Fruit fly (Drosophila melanogaster) whole organism, embryonic: ENCODE results near the gene eIF4E6.

ENCODE experiments used
- ATbp ChIP-seq: fragments of 200-800 bp; sonication (Bioruptor generic); optimal IDR thresholded peaks from 2 replicates; lab custom pipeline; 2017; ENCODE audit warnings: missing biosample characterization, mild to moderate bottlenecking, missing genetic modification characterization, missing genetic modification reagents
- Ada2b ChIP-seq: fragments of 200-800 bp; sonication (Bioruptor generic); IDR thresholded peaks from 2 replicates; pipeline ENCODE4 v1.3.6; 2022; ENCODE audit warnings: missing biosample characterization, missing genetic modification characterization
- CG12104 ChIP-seq: fragments of 200-800 bp; sonication (Bioruptor generic); optimal IDR thresholded peaks from 3 replicates; lab custom pipeline; 2016; ENCODE audit warnings: missing biosample characterization, missing genetic modification characterization
- CG14441 ChIP-seq: fragments of 200-800 bp; sonication (Bioruptor generic); IDR thresholded peaks from 2 replicates; pipeline ENCODE4 v1.3.6; 2022; ENCODE audit warnings: missing biosample characterization, missing genetic modification characterization
- CG15269 ChIP-seq: fragments of 200-800 bp; sonication (Bioruptor generic); optimal IDR thresholded peaks from 2 replicates; lab custom pipeline; 2018; ENCODE audit warnings: missing biosample characterization, mild to moderate bottlenecking, missing genetic modification characterization, moderate library complexity
- CG1603 ChIP-seq: fragments of 200-800 bp; sonication (Bioruptor generic); optimal IDR thresholded peaks from 2 replicates; lab custom pipeline; 2019; ENCODE audit warnings: missing biosample characterization, mild to moderate bottlenecking, missing genetic modification characterization, moderate library complexity
- CG17361 ChIP-seq: fragments of 200-800 bp; sonication (Bioruptor generic); IDR thresholded peaks from 3 replicates; pipeline ENCODE4 v1.3.6; 2022; ENCODE audit warnings: missing biosample characterization, missing genetic modification characterization
- CG17385 ChIP-seq: fragments of 200-800 bp; sonication (Bioruptor generic); optimal IDR thresholded peaks from 3 replicates; lab custom pipeline; 2018; ENCODE audit warnings: missing biosample characterization, mild to moderate bottlenecking, missing genetic modification characterization
- CG2129 ChIP-seq: fragments of 200-800 bp; sonication (Bioruptor generic); IDR thresholded peaks from 2 replicates; pipeline ENCODE4 v1.3.6; 2022; ENCODE audit warnings: missing biosample characterization, missing genetic modification characterization; ENCODE audit not compliant: partially characterized antibody
- CG4282 ChIP-seq: fragments of 200-800 bp; sonication (Bioruptor generic); optimal IDR thresholded peaks from 2 replicates; lab custom pipeline; 2016; ENCODE audit warnings: missing biosample characterization, missing genetic modification characterization
- CG7556 ChIP-seq: fragments of 200-800 bp; sonication (Bioruptor generic); optimal IDR thresholded peaks from 2 replicates; lab custom pipeline; 2017; ENCODE audit warnings: missing biosample characterization, mild to moderate bottlenecking, missing genetic modification characterization
- CG8089 ChIP-seq: fragments of 200-800 bp; sonication (Bioruptor generic); optimal IDR thresholded peaks from 3 replicates; lab custom pipeline; 2016; ENCODE audit warnings: missing biosample characterization, missing genetic modification characterization
- CG8359 ChIP-seq: fragments of 200-800 bp; sonication (Bioruptor generic); optimal IDR thresholded peaks from 2 replicates; lab custom pipeline; 2017; ENCODE audit warnings: missing biosample characterization, mild to moderate bottlenecking, missing genetic modification characterization, borderline replicate concordance
- CG8478 ChIP-seq: fragments of >200 bp; optimal IDR thresholded peaks from 2 replicates; lab custom pipeline; 2018
- CG8765 ChIP-seq: fragments of 200-800 bp; sonication (Bioruptor generic); IDR thresholded peaks from 2 replicates; pipeline ENCODE4 v1.3.6; 2022; ENCODE audit warnings: missing biosample characterization, missing genetic modification characterization
- CG8924 ChIP-seq: fragments of 200-800 bp; optimal IDR thresholded peaks from 3 replicates; lab custom pipeline; 2019; ENCODE audit warnings: missing biosample characterization, mild to moderate bottlenecking, missing genetic modification characterization, moderate library complexity
- CG9215 ChIP-seq: fragments of 200-800 bp; sonication (Bioruptor generic); IDR thresholded peaks from 2 replicates; pipeline ENCODE4 v1.3.6; 2022; ENCODE audit warnings: missing biosample characterization, missing genetic modification characterization
- D ChIP-seq, 2 experiments: fragments of 200-800 bp in 1 of 2; fragments of >200 bp in 1 of 2; sonication (Bioruptor generic) in 1 of 2; optimal IDR thresholded peaks; 2 replicates in 1 of 2; 3 replicates in 1 of 2; lab custom pipeline; 2017; ENCODE audit warnings: mild to moderate bottlenecking in 1 of 2, missing biosample characterization in 1 of 2, missing genetic modification characterization in 1 of 2, missing genetic modification reagents in 1 of 2
- D19B ChIP-seq: fragments of 200-800 bp; sonication (Bioruptor generic); optimal IDR thresholded peaks from 2 replicates; lab custom pipeline; 2017; ENCODE audit warnings: missing biosample characterization, mild to moderate bottlenecking, missing genetic modification characterization
- Fer1 ChIP-seq: fragments of 200-800 bp; sonication (Bioruptor generic); optimal IDR thresholded peaks from 2 replicates; lab custom pipeline; 2017; ENCODE audit warnings: missing biosample characterization, mild to moderate bottlenecking, missing genetic modification characterization
- HHEX ChIP-seq: fragments of 200-800 bp; sonication (Bioruptor generic); optimal IDR thresholded peaks from 3 replicates; lab custom pipeline; 2017; ENCODE audit warnings: missing biosample characterization, mild to moderate bottlenecking, missing genetic modification characterization, missing genetic modification reagents
- Hey ChIP-seq: fragments of 200-800 bp; sonication (Bioruptor generic); optimal IDR thresholded peaks from 3 replicates; lab custom pipeline; 2018; ENCODE audit warnings: missing biosample characterization, mild to moderate bottlenecking, missing genetic modification characterization
- Lhr ChIP-seq: fragments of 200-800 bp; sonication (Bioruptor generic); optimal IDR thresholded peaks from 3 replicates; lab custom pipeline; 2017; ENCODE audit warnings: mild to moderate bottlenecking, missing biosample characterization, missing genetic modification reagents, missing genetic modification characterization
- MESR4 ChIP-seq: fragments of 200-800 bp; sonication (Bioruptor generic); optimal IDR thresholded peaks from 2 replicates; lab custom pipeline; 2018; ENCODE audit warnings: missing biosample characterization, mild to moderate bottlenecking, missing genetic modification characterization, moderate library complexity
- Mes4 ChIP-seq: fragments of 200-800 bp; sonication (Bioruptor generic); optimal IDR thresholded peaks from 2 replicates; lab custom pipeline; 2016; ENCODE audit warnings: missing biosample characterization, missing genetic modification characterization
- Oaz ChIP-seq: fragments of 200-800 bp; sonication (Bioruptor generic); IDR thresholded peaks from 2 replicates; pipeline ENCODE4 v1.3.6; 2022; ENCODE audit warnings: missing biosample characterization, missing genetic modification characterization
- Rfx ChIP-seq: fragments of 200-800 bp; sonication (Bioruptor generic); IDR thresholded peaks from 2 replicates; pipeline ENCODE4 v1.3.6; 2022; ENCODE audit warnings: missing biosample characterization, missing genetic modification characterization
- Sox100B ChIP-seq: fragments of 200-800 bp; sonication (Bioruptor generic); optimal IDR thresholded peaks from 3 replicates; lab custom pipeline; 2018; ENCODE audit warnings: missing biosample characterization, mild to moderate bottlenecking, missing genetic modification characterization
- Sry-β ChIP-seq: fragments of 200-800 bp; sonication (Bioruptor generic); optimal IDR thresholded peaks from 2 replicates; lab custom pipeline; 2018; ENCODE audit warnings: missing biosample characterization, mild to moderate bottlenecking, missing genetic modification characterization, moderate library complexity
- Stat92E ChIP-seq, 3 experiments: fragments of >200 bp in 2 of 3; fragments of 200-800 bp in 1 of 3; sonication (Bioruptor generic) in 1 of 3; optimal IDR thresholded peaks; 2 replicates each; lab custom pipeline; 2017 to 2019; ENCODE audit warnings: missing biosample characterization in 3 of 3, missing genetic modification characterization in 3 of 3, mild to moderate bottlenecking in 1 of 3, moderate library complexity in 1 of 3
- Xrp1 ChIP-seq: fragments of 200-800 bp; sonication (Bioruptor generic); IDR thresholded peaks from 2 replicates; pipeline ENCODE4 v1.3.6; 2022; ENCODE audit warnings: missing biosample characterization, missing genetic modification characterization
- ato ChIP-seq: fragments of 200-800 bp; sonication (Bioruptor generic); IDR thresholded peaks from 2 replicates; pipeline ENCODE4 v1.3.6; 2022; ENCODE audit warnings: missing biosample characterization, missing genetic modification characterization; ENCODE audit not compliant: partially characterized antibody
- az2 ChIP-seq: fragments of 200-800 bp; sonication (Bioruptor generic); optimal IDR thresholded peaks from 3 replicates; lab custom pipeline; 2016; ENCODE audit warnings: missing biosample characterization, missing genetic modification characterization
- bab2 ChIP-seq: fragments of 200-800 bp; sonication (Bioruptor generic); optimal IDR thresholded peaks from 2 replicates; lab custom pipeline; 2016; ENCODE audit warnings: missing biosample characterization, missing genetic modification characterization
- bigmax ChIP-seq: fragments of 200-800 bp; sonication (Bioruptor generic); optimal IDR thresholded peaks from 2 replicates; lab custom pipeline; 2018; ENCODE audit warnings: missing biosample characterization, mild to moderate bottlenecking, missing genetic modification characterization
- caup ChIP-seq: fragments of 200-800 bp; sonication (Bioruptor generic); optimal IDR thresholded peaks from 3 replicates; lab custom pipeline; 2017; ENCODE audit warnings: missing biosample characterization, mild to moderate bottlenecking, missing genetic modification characterization, moderate library complexity; ENCODE audit not compliant: severe bottlenecking
- cg ChIP-seq: fragments of 200-800 bp; sonication (Bioruptor generic); optimal IDR thresholded peaks from 3 replicates; lab custom pipeline; 2019; ENCODE audit warnings: missing biosample characterization, mild to moderate bottlenecking, missing genetic modification characterization, moderate library complexity
- crol ChIP-seq: fragments of 200-800 bp; sonication (Bioruptor generic); IDR thresholded peaks from 2 replicates; pipeline ENCODE4 v1.3.6; 2022; ENCODE audit warnings: missing biosample characterization, missing genetic modification characterization
- dysf ChIP-seq: fragments of 200-800 bp; sonication (Bioruptor generic); IDR thresholded peaks from 3 replicates; pipeline ENCODE4 v1.3.6; 2022; ENCODE audit warnings: missing biosample characterization, missing genetic modification characterization
- fd3F ChIP-seq: fragments of 200-800 bp; sonication (Bioruptor generic); optimal IDR thresholded peaks from 2 replicates; lab custom pipeline; 2018; ENCODE audit warnings: missing biosample characterization, mild to moderate bottlenecking, missing genetic modification characterization, moderate library complexity
- grn ChIP-seq: fragments of 200-800 bp; sonication (Bioruptor generic); optimal IDR thresholded peaks from 3 replicates; lab custom pipeline; 2017; ENCODE audit warnings: missing biosample characterization, missing genetic modification characterization
- gro ChIP-seq: fragments of 200-800 bp; sonication (Bioruptor generic); optimal IDR thresholded peaks from 2 replicates; lab custom pipeline; 2016; ENCODE audit warnings: missing biosample characterization, missing genetic modification characterization
- gt ChIP-seq: fragments of 200-800 bp; sonication (Bioruptor generic); IDR thresholded peaks from 2 replicates; pipeline ENCODE4 v1.3.6; 2022; ENCODE audit warnings: missing biosample characterization, missing genetic modification characterization
- ham ChIP-seq: fragments of 200-800 bp; sonication (Bioruptor generic); IDR thresholded peaks from 2 replicates; pipeline ENCODE4 v1.3.6; 2022; ENCODE audit warnings: missing biosample characterization, missing genetic modification characterization
- maf-S ChIP-seq: fragments of 200-800 bp; sonication (Bioruptor generic); optimal IDR thresholded peaks from 2 replicates; lab custom pipeline; 2016; ENCODE audit warnings: missing biosample characterization, missing genetic modification characterization
- p53 ChIP-seq: fragments of 200-800 bp; sonication (Bioruptor generic); optimal IDR thresholded peaks from 2 replicates; lab custom pipeline; 2016; ENCODE audit warnings: missing biosample characterization, missing genetic modification characterization
- pita ChIP-seq: fragments of 200-800 bp; sonication (Bioruptor generic); optimal IDR thresholded peaks from 2 replicates; lab custom pipeline; 2017; ENCODE audit warnings: missing biosample characterization, mild to moderate bottlenecking, missing genetic modification characterization
- sqz ChIP-seq: fragments of 200-800 bp; sonication (Bioruptor generic); optimal IDR thresholded peaks from 3 replicates; lab custom pipeline; 2018; ENCODE audit warnings: missing biosample characterization, mild to moderate bottlenecking, missing genetic modification characterization
- tgo ChIP-seq: fragments of 200-800 bp; sonication (Bioruptor generic); IDR thresholded peaks from 3 replicates; pipeline ENCODE4 v1.3.6; 2022; ENCODE audit warnings: missing biosample characterization, missing genetic modification characterization
- tna ChIP-seq: fragments of 200-800 bp; sonication (Bioruptor generic); IDR thresholded peaks from 2 replicates; pipeline ENCODE4 v1.3.6; 2022; ENCODE audit warnings: missing biosample characterization, missing genetic modification characterization; ENCODE audit not compliant: partially characterized antibody

The eIF4E6 gene

dm6 chr3R:29063921-29064460 lies 37.0 kb upstream of the eIF4E6 start:
- TF ChIP-seq CG12104 (no peak), Mes4 (GFP tag; lab: Kevin White, UChicago) (no peak), CG8924 (tag; lab: Kevin White, UChicago) (no peak), CG17385 (peak; percentile 19), ATbp (GFP tag; lab: Kevin White, UChicago) (no peak), Xrp1 (GFP tag; lab: Robert Waterston, UW) (no peak), az2 (no peak), dysf (GFP tag; lab: Robert Waterston, UW) (no peak), CG8359 (GFP tag; lab: Kevin White, UChicago) (no peak), CG8089 (GFP tag; lab: Kevin White, UChicago) (no peak), Sox100B (GFP tag; lab: Kevin White, UChicago) (no peak), ham (no peak), crol (no peak), CG14441 (GFP tag; lab: Robert Waterston, UW) (no peak), cg (peak; percentile 97), tgo (GFP tag; lab: Robert Waterston, UW) (no peak), Rfx (GFP tag; lab: Robert Waterston, UW) (no peak), D (optimal IDR thresholded peaks at IDR 0.05; lab: Kevin White, UChicago) (peak; percentile 97), D (GFP tag; optimal IDR thresholded peaks at IDR 0.05; lab: Kevin White, UChicago) (no peak), D19B (GFP tag; lab: Kevin White, UChicago) (no peak), CG4282 (GFP tag; lab: Kevin White, UChicago) (no peak), grn (no peak), fd3F (no peak), bab2 (no peak), Stat92E (GFP tag; optimal IDR thresholded peaks at IDR 0.05; lab: Kevin White, UChicago) (no peak), CG15269 (no peak), Lhr (no peak), CG17361 (GFP tag; lab: Robert Waterston, UW) (no peak), CG2129 (GFP tag; lab: Robert Waterston, UW) (no peak), MESR4 (GFP tag; lab: Kevin White, UChicago) (no peak), p53 (GFP tag; lab: Kevin White, UChicago) (no peak), bigmax (GFP tag; lab: Kevin White, UChicago) (peak; percentile 45), gro (GFP tag; lab: Kevin White, UChicago) (peak; percentile 29), CG8478 (lab: Kevin White, UChicago) (peak; percentile 91), HHEX (GFP tag; lab: Kevin White, UChicago) (no peak), pita (GFP tag; lab: Kevin White, UChicago) (no peak), maf-S (no peak), tna (GFP tag; lab: Robert Waterston, UW) (no peak), CG9215 (no peak), Hey (tag; lab: Kevin White, UChicago) (no peak), Ada2b (GFP tag; lab: Robert Waterston, UW) (no peak), Sry-β (GFP tag; lab: Kevin White, UChicago) (no peak), caup (GFP tag; lab: Kevin White, UChicago) (no peak), CG7556 (no peak), sqz (peak; percentile 10), CG1603 (tag; lab: Kevin White, UChicago) (no peak), Fer1 (GFP tag; lab: Kevin White, UChicago) (no peak), Oaz (no peak), gt (GFP tag; lab: Robert Waterston, UW) (no peak), CG8765 (GFP tag; lab: Robert Waterston, UW) (no peak), ato (no peak)
